Fruit fly (Drosophila melanogaster) whole organism, adult: Measurements from ENCODE around the gene CG42692.

Source experiments
- CG12768 ChIP-seq: fragments of 200-800 bp; sonication (Bioruptor generic); optimal IDR thresholded peaks from 2 replicates; lab custom pipeline; 2017; ENCODE audit warnings: missing biosample characterization, missing genetic modification characterization, mild to moderate bottlenecking, moderate library complexity, missing genetic modification reagents
- CG14711 ChIP-seq: fragments of 200-800 bp; sonication (Bioruptor generic); optimal IDR thresholded peaks from 2 replicates; lab custom pipeline; 2018; ENCODE audit warnings: missing biosample characterization, mild to moderate bottlenecking, missing genetic modification characterization, moderate library complexity
- CG5204 ChIP-seq: fragments of 200-800 bp; sonication (Bioruptor generic); optimal IDR thresholded peaks from 2 replicates; lab custom pipeline; 2016; ENCODE audit warnings: missing biosample characterization, missing genetic modification characterization
- CG7045 ChIP-seq: fragments of 200-800 bp; sonication (Bioruptor generic); optimal IDR thresholded peaks from 2 replicates; lab custom pipeline; 2017; ENCODE audit warnings: missing biosample characterization, mild to moderate bottlenecking, missing genetic modification characterization
- Hr96 ChIP-seq: fragments of 200-800 bp; sonication (Bioruptor generic); optimal IDR thresholded peaks from 2 replicates; lab custom pipeline; 2016; ENCODE audit warnings: missing biosample characterization, missing genetic modification characterization
- Mnt ChIP-seq: fragments of 200-800 bp; sonication (Bioruptor generic); optimal IDR thresholded peaks from 2 replicates; lab custom pipeline; 2016; ENCODE audit warnings: missing biosample characterization, mild to moderate bottlenecking, missing genetic modification characterization
- cnc ChIP-seq, 2 experiments: fragments of >200 bp; optimal IDR thresholded peaks; 2 replicates each; lab custom pipeline; 2017
- kay ChIP-seq: fragments of 200-800 bp; sonication (Bioruptor generic); peaks from one replicate; lab custom pipeline; 2016; ENCODE audit warnings: missing biosample characterization, missing genetic modification characterization, borderline replicate concordance

DNA sequence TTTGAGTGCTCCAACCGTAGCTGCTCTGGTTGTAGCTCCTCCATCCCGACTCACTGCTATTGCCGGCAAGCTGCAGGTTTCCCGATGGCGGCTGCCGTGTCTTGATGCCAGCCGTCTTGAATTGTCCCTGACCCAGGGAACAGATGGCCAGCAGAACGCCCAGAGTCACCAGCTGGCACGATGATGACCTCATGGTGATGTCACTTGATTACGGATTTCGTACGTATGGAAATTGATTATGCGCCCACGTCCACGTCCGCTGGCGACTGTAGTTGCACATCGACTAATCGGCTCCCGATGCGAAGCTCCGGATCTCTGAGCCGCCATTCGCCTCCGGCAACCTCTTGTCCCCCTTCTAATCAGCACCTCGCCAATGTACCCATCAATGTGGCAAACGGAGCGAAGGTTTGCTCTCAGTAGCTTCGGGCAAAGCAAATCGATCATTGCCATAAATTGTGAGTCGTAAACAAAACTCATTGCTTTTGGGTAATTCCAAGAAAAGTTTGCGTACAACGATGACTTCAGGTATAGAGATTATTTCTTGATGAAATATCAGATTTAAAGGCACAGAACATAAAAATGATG is 41.1 kb upstream of the CG42692 start, which contains the start of gene NimB2:
- TF ChIP-seq Hr96 (GFP tag; lab: Kevin White, UChicago) = no peak
- no peak for TF ChIP-seq Mnt (GFP tag; lab: Kevin White, UChicago)
- no peak for TF ChIP-seq CG7045 (GFP tag; lab: Kevin White, UChicago)
- no peak for TF ChIP-seq CG5204 (GFP tag; lab: Kevin White, UChicago)
- TF ChIP-seq CG14711 = no peak
- TF ChIP-seq kay = no peak
- TF ChIP-seq cnc (optimal IDR thresholded peaks at IDR 0.05; lab: Kevin White, UChicago) = no peak
- no peak for TF ChIP-seq CG12768 (GFP tag; lab: Kevin White, UChicago)
